Fruit fly (Drosophila melanogaster): ENCODE measurements around the gene CG9521.

CG9521 gene

DNA sequence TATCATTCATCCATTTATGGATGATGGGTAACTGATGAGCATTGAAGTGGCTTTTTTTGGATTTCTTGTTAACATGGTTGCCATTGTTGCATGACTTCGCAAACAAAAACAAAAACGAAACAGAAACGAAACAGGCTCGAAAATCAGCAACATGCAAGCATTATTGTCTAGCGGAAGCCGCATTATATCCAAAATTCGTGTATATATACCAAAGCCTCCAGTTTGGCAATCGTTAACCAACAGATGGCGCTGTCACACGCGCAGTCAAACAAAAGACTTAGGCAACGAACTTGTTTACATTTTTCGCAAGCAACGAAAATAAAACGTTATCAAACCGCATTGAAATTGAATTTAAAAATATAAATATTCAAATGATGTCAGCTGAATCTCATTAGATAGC, 25.8 kb upstream of the CG9521 start:
- no peak for TF ChIP-seq pan (optimal IDR thresholded peaks at IDR 0.05)
- TF ChIP-seq h (GFP tag; optimal IDR thresholded peaks at IDR 0.05) = no peak
- no peak for TF ChIP-seq Abd-B (GFP tag; optimal IDR thresholded peaks at IDR 0.05)
- TF ChIP-seq ey (GFP tag; optimal IDR thresholded peaks at IDR 0.05) = no peak
- no peak for TF ChIP-seq CG9705 (GFP tag; optimal IDR thresholded peaks at IDR 0.05)
- no peak for TF ChIP-seq Hnf4 (GFP tag; optimal IDR thresholded peaks at IDR 0.05)
- no peak for TF ChIP-seq HLH106 (tag; optimal IDR thresholded peaks at IDR 0.05)
- no peak for TF ChIP-seq Dif (GFP tag; optimal IDR thresholded peaks at IDR 0.05; ENCODE audit: partially characterized antibody)
- no peak for TF ChIP-seq Sp1 (GFP tag; optimal IDR thresholded peaks at IDR 0.05)
- TF ChIP-seq jim (GFP tag; optimal IDR thresholded peaks at IDR 0.05) = no peak

DNA sequence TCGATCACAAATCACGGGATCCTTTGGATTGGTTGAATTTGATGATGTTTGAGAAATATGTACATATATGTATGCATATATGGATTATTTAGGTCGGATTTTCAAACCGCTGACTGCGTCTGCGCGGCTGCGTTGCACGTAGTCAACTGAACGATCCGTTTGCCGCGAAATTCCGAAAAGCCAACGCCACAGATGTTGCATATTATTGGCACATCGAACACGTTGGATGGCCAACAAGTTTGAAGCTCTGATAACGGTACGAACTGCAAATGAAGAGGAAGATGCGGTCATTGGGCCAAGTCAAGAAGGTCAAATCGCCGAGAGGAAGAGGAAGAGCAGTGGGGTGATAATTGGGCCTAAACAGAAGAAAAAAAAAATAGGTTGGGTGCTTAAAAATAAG, 18.0 kb upstream of the CG9521 start, which contains the start of gene CG9518:
Gene CG9518 (minus strand): TSS at position 154 of the 400 bp plus-strand sequence.
- TF ChIP-seq Myc (optimal IDR thresholded peaks at IDR 0.05) (no peak), psq (GFP tag; optimal IDR thresholded peaks at IDR 0.05) (no peak), usp (GFP tag; optimal IDR thresholded peaks at IDR 0.05) (no peak), tai (GFP tag; optimal IDR thresholded peaks at IDR 0.05) (no peak), GATAd (GFP tag; optimal IDR thresholded peaks at IDR 0.05) (no peak), Dfd (GFP tag; optimal IDR thresholded peaks at IDR 0.05) (no peak), Jra (GFP tag; optimal IDR thresholded peaks at IDR 0.05) (no peak), sv (GFP tag; optimal IDR thresholded peaks at IDR 0.05) (no peak), dmrt93B (GFP tag; optimal IDR thresholded peaks at IDR 0.05) (no peak), brk (GFP tag; optimal IDR thresholded peaks at IDR 0.05) (no peak), rgr (GFP tag; optimal IDR thresholded peaks at IDR 0.05) (no peak), sage (GFP tag; optimal IDR thresholded peaks at IDR 0.05) (no peak), fru (GFP tag; optimal IDR thresholded peaks at IDR 0.05) (no peak), ey (GFP tag; optimal IDR thresholded peaks at IDR 0.05) (no peak), Hr83 (GFP tag; optimal IDR thresholded peaks at IDR 0.05; ENCODE audit: poor library complexity, severe bottlenecking) (no peak), jim (GFP tag; optimal IDR thresholded peaks at IDR 0.05) (no peak), CG32264 (GFP tag; optimal IDR thresholded peaks at IDR 0.05) (no peak)

DNA sequence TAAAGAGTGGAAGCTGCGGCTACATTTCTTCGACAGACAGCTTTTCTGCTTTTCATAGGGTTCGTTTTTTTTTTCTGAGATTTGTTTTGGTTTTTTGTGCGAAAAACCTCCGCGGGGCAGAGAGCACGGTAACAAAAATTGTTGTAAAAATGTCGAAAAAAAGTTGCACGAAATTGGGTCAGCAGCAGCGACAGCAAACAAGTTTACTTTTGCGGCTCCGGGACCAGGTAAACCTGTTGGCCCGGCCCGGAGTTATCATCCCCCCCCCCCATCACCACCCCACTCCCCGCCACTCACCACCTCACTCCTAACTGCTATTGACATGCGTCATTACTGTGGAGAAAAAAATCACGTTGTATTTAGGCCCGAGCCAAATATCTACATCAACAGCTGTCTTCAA, 15.3 kb upstream of the CG9521 start:
- TF ChIP-seq lola (GFP tag; optimal IDR thresholded peaks at IDR 0.05) (no peak), CG9705 (GFP tag; optimal IDR thresholded peaks at IDR 0.05) (no peak)

DNA sequence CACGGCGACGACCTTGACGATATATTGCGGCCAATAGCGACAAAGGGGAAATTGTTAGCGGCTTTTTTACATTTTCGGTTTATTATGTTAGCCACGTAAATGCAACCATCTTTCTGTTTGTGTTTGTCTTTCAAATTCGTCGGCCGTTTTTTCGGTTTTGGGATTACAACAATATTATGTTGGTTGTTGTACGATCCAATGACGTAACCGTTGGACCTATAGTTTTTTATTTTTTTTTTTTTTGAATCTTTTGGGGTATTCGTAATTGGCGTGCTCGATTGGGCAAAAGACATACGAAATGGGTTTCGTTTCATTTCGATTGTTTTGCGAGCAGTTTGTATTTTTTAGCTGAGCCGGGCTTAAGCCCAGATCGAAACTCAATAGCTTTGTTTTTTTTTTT, 13.8 kb upstream of the CG9521 start:
- TF ChIP-seq h (GFP tag; optimal IDR thresholded peaks at IDR 0.05) (no peak), Hnf4 (GFP tag; optimal IDR thresholded peaks at IDR 0.05) (no peak), OdsH (GFP tag; optimal IDR thresholded peaks at IDR 0.05) (no peak), HLH106 (tag; optimal IDR thresholded peaks at IDR 0.05) (no peak), lola (GFP tag; optimal IDR thresholded peaks at IDR 0.05) (no peak), ey (GFP tag; optimal IDR thresholded peaks at IDR 0.05) (no peak), jim (GFP tag; optimal IDR thresholded peaks at IDR 0.05) (no peak), Myc (optimal IDR thresholded peaks at IDR 0.05) (no peak), usp (GFP tag; optimal IDR thresholded peaks at IDR 0.05) (no peak), Rel (GFP tag; optimal IDR thresholded peaks at IDR 0.05) (no peak), Rel (tag; optimal IDR thresholded peaks at IDR 0.05) (no peak), Mio (GFP tag; optimal IDR thresholded peaks at IDR 0.05) (no peak)

DNA sequence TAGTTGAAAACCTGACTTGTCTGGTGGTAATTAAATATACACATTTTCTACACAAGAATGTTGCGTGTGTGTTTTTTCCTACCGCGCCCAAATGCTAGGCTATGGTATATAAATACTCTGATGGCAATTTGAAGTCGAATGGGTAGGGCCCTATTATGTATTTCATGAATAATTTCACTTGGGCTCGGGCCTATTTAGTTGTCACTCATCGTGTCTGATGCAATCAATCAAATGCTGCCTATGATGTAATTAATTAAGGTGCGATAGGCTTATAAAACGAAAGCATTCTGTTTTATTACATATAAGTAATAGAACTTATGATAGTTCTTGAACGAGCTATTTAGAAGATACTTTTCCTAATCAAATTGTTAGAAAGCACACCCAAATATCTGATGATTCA, 9.4 kb upstream of the CG9521 start:
- TF ChIP-seq Jra (GFP tag; optimal IDR thresholded peaks at IDR 0.05) (no peak), Hr83 (GFP tag; optimal IDR thresholded peaks at IDR 0.05; ENCODE audit: poor library complexity, severe bottlenecking) (no peak), Vsx2 (GFP tag; optimal IDR thresholded peaks at IDR 0.05; ENCODE audit: partially characterized antibody) (no peak), N (GFP tag; optimal IDR thresholded peaks at IDR 0.05) (peak; percentile 31), Myc (optimal IDR thresholded peaks at IDR 0.05) (peak; percentile 59)

DNA sequence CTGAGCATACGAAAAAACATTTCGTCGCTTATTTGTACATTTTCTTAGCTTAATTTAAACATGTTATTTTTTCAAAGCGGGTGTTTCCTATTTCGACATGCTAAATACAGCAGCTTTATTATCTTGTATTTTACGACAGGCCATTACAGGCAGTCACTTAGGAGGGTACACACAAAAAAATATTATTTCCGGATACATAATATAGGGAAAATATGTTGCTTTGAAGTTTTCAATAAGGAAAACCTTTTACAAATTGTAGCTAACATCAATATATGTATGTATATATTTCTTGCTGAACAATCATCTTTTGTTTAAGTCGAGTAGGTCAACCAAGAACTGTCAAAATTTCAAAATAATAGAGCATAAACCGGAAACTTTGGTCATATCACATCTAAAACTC, 5.9 kb upstream of the CG9521 start, which contains the start of gene CG46399:
Gene CG46399 (plus strand): TSS at position 301 of the 400 bp plus-strand sequence.
- no peak for TF ChIP-seq Abd-B (GFP tag; optimal IDR thresholded peaks at IDR 0.05)
- no peak for TF ChIP-seq CG32264 (GFP tag; optimal IDR thresholded peaks at IDR 0.05)
- no peak for TF ChIP-seq N (GFP tag; optimal IDR thresholded peaks at IDR 0.05)
- TF ChIP-seq Dfd (GFP tag; optimal IDR thresholded peaks at IDR 0.05) = no peak
- no peak for TF ChIP-seq lola (GFP tag; optimal IDR thresholded peaks at IDR 0.05)
- TF ChIP-seq rgr (GFP tag; optimal IDR thresholded peaks at IDR 0.05) = no peak
- TF ChIP-seq dsf (GFP tag; optimal IDR thresholded peaks at IDR 0.05; ENCODE audit: borderline replicate concordance) = no peak
- TF ChIP-seq pan (optimal IDR thresholded peaks at IDR 0.05) = no peak
- TF ChIP-seq Myc (optimal IDR thresholded peaks at IDR 0.05) = no peak
- TF ChIP-seq Rel (GFP tag; optimal IDR thresholded peaks at IDR 0.05) = no peak
- no peak for TF ChIP-seq Rel (tag; optimal IDR thresholded peaks at IDR 0.05)
- no peak for TF ChIP-seq usp (GFP tag; optimal IDR thresholded peaks at IDR 0.05)
- no peak for TF ChIP-seq Vsx2 (GFP tag; optimal IDR thresholded peaks at IDR 0.05; ENCODE audit: partially characterized antibody)
- TF ChIP-seq HLH106 (tag; optimal IDR thresholded peaks at IDR 0.05) = no peak
- TF ChIP-seq sage (GFP tag; optimal IDR thresholded peaks at IDR 0.05) = no peak

Measured in whole organism, wandering third instar larva.